Worm (Caenorhabditis elegans) whole organism, L3 larva: Measurements from ENCODE around the gene C06C3.3.

Experiments used
- R02D3.7 ChIP-seq: fragments of 150-350 bp; optimal IDR thresholded peaks from 2 replicates; lab custom pipeline; 2014; ENCODE audit warnings: missing biosample characterization, missing genetic modification characterization
- ZK546.5 ChIP-seq: sonication (generic microtip); optimal IDR thresholded peaks from 2 replicates; lab custom pipeline; 2017; ENCODE audit warnings: missing biosample characterization, missing genetic modification characterization
- aly-2 ChIP-seq: fragments of 150-350 bp; optimal IDR thresholded peaks from 2 replicates; lab custom pipeline; 2014; ENCODE audit warnings: missing biosample characterization, missing genetic modification characterization
- ceh-16 ChIP-seq: sonication (generic microtip); optimal IDR thresholded peaks from 2 replicates; lab custom pipeline; 2017; ENCODE audit warnings: missing biosample characterization, missing genetic modification characterization
- ceh-28 ChIP-seq: fragments of 150-350 bp; optimal IDR thresholded peaks from 2 replicates; lab custom pipeline; 2014; ENCODE audit warnings: missing biosample characterization, missing genetic modification reagents, missing genetic modification characterization
- ceh-82 ChIP-seq: fragments of 150-350 bp; optimal IDR thresholded peaks from 2 replicates; lab custom pipeline; 2014; ENCODE audit warnings: missing biosample characterization, missing genetic modification characterization
- daf-12 ChIP-seq: fragments of 150-350 bp; optimal IDR thresholded peaks from 2 replicates; lab custom pipeline; 2014; ENCODE audit warnings: missing biosample characterization, missing genetic modification reagents, missing genetic modification characterization
- egl-5 ChIP-seq: fragments of 150-350 bp; optimal IDR thresholded peaks from 2 replicates; lab custom pipeline; 2017; ENCODE audit warnings: missing biosample characterization, missing genetic modification reagents, missing genetic modification characterization, inconsistent platforms
- elt-2 ChIP-seq: sonication (generic microtip); optimal IDR thresholded peaks from 2 replicates; lab custom pipeline; 2016; ENCODE audit warnings: missing genetic modification reagents, mild to moderate bottlenecking, missing genetic modification characterization, missing compliant biosample characterization
- elt-3 ChIP-seq, 3 experiments: fragments of 150-350 bp in 1 of 3; sonication (generic microtip) in 2 of 3; optimal IDR thresholded peaks; 2 replicates in 2 of 3; 4 replicates in 1 of 3; lab custom pipeline; 2014 to 2017; ENCODE audit warnings: missing biosample characterization in 3 of 3, missing genetic modification characterization in 3 of 3
- eor-1 ChIP-seq, 2 experiments: fragments of 150-350 bp; optimal IDR thresholded peaks; 2 replicates each; lab custom pipeline; 2014 to 2018; ENCODE audit warnings: missing biosample characterization in 2 of 2, missing genetic modification characterization in 2 of 2
- fkh-10 ChIP-seq: sonication (generic microtip); optimal IDR thresholded peaks from 2 replicates; lab custom pipeline; 2017; ENCODE audit warnings: missing biosample characterization, missing genetic modification reagents, missing genetic modification characterization
- fkh-2 ChIP-seq: fragments of 150-350 bp; optimal IDR thresholded peaks from 2 replicates; lab custom pipeline; 2014; ENCODE audit warnings: missing biosample characterization, missing genetic modification reagents, missing genetic modification characterization
- fos-1 ChIP-seq: fragments of 150-350 bp; optimal IDR thresholded peaks from 2 replicates; lab custom pipeline; 2014; ENCODE audit warnings: missing biosample characterization, missing genetic modification characterization
- hmg-11 ChIP-seq: sonication (generic microtip); optimal IDR thresholded peaks from 2 replicates; lab custom pipeline; 2016; ENCODE audit warnings: missing genetic modification characterization, missing compliant biosample characterization
- jun-1 ChIP-seq: fragments of 150-350 bp; optimal IDR thresholded peaks from 2 replicates; lab custom pipeline; 2014; ENCODE audit warnings: missing biosample characterization, missing genetic modification reagents, missing genetic modification characterization
- lin-39 ChIP-seq: fragments of 150-350 bp; optimal IDR thresholded peaks from 2 replicates; lab custom pipeline; 2018; ENCODE audit warnings: missing biosample characterization, missing genetic modification reagents, missing genetic modification characterization
- lsy-12 ChIP-seq: sonication (generic microtip); optimal IDR thresholded peaks from 2 replicates; lab custom pipeline; 2016; ENCODE audit warnings: mild to moderate bottlenecking, missing genetic modification characterization, missing compliant biosample characterization
- mml-1 ChIP-seq: fragments of 150-350 bp; sonication (generic microtip); optimal IDR thresholded peaks from 3 replicates; lab custom pipeline; 2014; ENCODE audit warnings: missing biosample characterization, missing genetic modification characterization
- nfya-1 ChIP-seq: sonication (generic microtip); optimal IDR thresholded peaks from 2 replicates; lab custom pipeline; 2017; ENCODE audit warnings: missing genetic modification characterization, mild to moderate bottlenecking, missing compliant biosample characterization, antibody characterized with exemption, moderate library complexity; ENCODE audit not compliant: insufficient read depth
- nhr-12 ChIP-seq: fragments of 150-350 bp; optimal IDR thresholded peaks from 2 replicates; lab custom pipeline; 2014; ENCODE audit warnings: missing biosample characterization, missing genetic modification characterization
- nhr-23 ChIP-seq: fragments of 150-350 bp; optimal IDR thresholded peaks from 2 replicates; lab custom pipeline; 2014; ENCODE audit warnings: missing biosample characterization, missing genetic modification reagents, missing genetic modification characterization
- nhr-237 ChIP-seq: fragments of 150-350 bp; optimal IDR thresholded peaks from 2 replicates; lab custom pipeline; 2014; ENCODE audit warnings: missing biosample characterization, missing genetic modification characterization
- nhr-25 ChIP-seq: sonication (generic microtip); optimal IDR thresholded peaks from 2 replicates; lab custom pipeline; 2017; ENCODE audit warnings: missing biosample characterization, missing genetic modification characterization
- nhr-28 ChIP-seq: fragments of 150-350 bp; optimal IDR thresholded peaks from 2 replicates; lab custom pipeline; 2014; ENCODE audit warnings: missing biosample characterization, missing genetic modification characterization
- nhr-67 ChIP-seq: fragments of 150-350 bp; optimal IDR thresholded peaks from 2 replicates; lab custom pipeline; 2014; ENCODE audit warnings: missing biosample characterization, missing genetic modification characterization
- nhr-77 ChIP-seq: fragments of 150-350 bp; optimal IDR thresholded peaks from 2 replicates; lab custom pipeline; 2014; ENCODE audit warnings: missing biosample characterization, missing genetic modification characterization
- pha-4 ChIP-seq: fragments of 150-350 bp; optimal IDR thresholded peaks from 2 replicates; lab custom pipeline; 2014; ENCODE audit warnings: missing biosample characterization, missing genetic modification reagents, missing genetic modification characterization
- pqm-1 ChIP-seq: fragments of 150-350 bp; optimal IDR thresholded peaks from 2 replicates; lab custom pipeline; 2017; ENCODE audit warnings: missing biosample characterization, missing genetic modification characterization, inconsistent platforms
- sea-2 ChIP-seq: fragments of 150-350 bp; sonication (generic microtip); optimal IDR thresholded peaks from 4 replicates; lab custom pipeline; 2014; ENCODE audit warnings: missing biosample characterization, missing genetic modification reagents, missing genetic modification characterization
- skn-1 ChIP-seq: fragments of 150-350 bp; optimal IDR thresholded peaks from 2 replicates; lab custom pipeline; 2014; ENCODE audit warnings: missing biosample characterization, missing genetic modification characterization
- snpc-4 ChIP-seq: fragments of 150-350 bp; optimal IDR thresholded peaks from 2 replicates; lab custom pipeline; 2014; ENCODE audit warnings: missing biosample characterization, missing genetic modification characterization
- tbx-2 ChIP-seq: sonication (generic microtip); optimal IDR thresholded peaks from 2 replicates; lab custom pipeline; 2016; ENCODE audit warnings: mild to moderate bottlenecking, missing genetic modification characterization, missing compliant biosample characterization
- unc-39 ChIP-seq: sonication (generic microtip); optimal IDR thresholded peaks from 4 replicates; lab custom pipeline; 2017; ENCODE audit warnings: missing biosample characterization, missing genetic modification characterization
- unc-62 ChIP-seq: fragments of 150-350 bp; sonication (generic microtip); optimal IDR thresholded peaks from 4 replicates; lab custom pipeline; 2014; ENCODE audit warnings: missing biosample characterization, missing genetic modification reagents, missing genetic modification characterization
- ztf-11 ChIP-seq: fragments of 150-350 bp; optimal IDR thresholded peaks from 2 replicates; lab custom pipeline; 2014; ENCODE audit warnings: missing biosample characterization, missing genetic modification characterization

C06C3.3 gene

DNA sequence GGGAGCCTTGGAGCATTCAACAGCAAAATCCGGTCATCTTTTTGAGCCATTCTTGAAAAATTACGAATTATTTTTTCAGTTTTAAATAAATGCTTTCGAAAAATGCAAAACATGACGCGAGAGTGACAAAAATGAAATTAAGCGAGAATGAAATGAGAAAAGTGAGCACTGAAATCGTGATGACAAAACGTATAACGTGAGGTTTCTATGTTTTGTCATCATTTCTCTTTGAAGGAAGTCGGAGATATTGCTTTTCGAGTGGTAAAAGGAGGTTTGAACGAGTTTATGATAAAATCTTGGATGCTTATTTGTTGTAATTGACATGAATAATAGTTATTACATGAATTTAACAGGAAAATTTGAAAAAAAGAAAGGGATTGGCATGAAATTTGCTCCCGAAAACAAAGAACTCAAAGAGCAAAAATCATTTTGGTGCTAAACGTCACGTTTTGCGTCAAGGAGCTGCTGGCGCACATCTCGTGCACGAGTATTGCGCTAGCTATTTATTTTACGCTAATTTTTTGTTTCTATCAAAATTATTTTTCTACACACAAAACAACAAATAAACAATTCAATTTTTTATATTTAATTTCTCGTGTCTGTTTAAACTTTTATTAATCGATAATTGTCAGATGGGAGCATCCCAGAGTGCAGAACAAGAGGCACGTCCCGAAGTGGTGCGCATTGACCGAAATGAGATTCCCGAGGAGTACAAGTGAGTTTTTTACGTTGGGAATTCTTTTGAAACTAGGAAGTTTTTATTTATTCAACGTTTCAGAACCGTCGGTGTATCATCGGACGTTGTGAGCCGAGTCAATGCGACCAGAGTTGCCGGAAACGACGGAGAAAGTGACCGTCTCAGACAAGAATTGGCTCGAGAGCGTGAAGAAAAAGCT is 44.3 kb upstream of the C06C3.3 start, which contains the start of the genes gss-1 and chch-3 (continued):
- TF ChIP-seq nfya-1 (tag; lab: Kevin White, UChicago) (no peak), fkh-2 (tag; lab: Kevin White, UChicago) (no peak), sea-2 (no peak), nhr-23 (tag; lab: Kevin White, UChicago) (peak; percentile 32)

DNA sequence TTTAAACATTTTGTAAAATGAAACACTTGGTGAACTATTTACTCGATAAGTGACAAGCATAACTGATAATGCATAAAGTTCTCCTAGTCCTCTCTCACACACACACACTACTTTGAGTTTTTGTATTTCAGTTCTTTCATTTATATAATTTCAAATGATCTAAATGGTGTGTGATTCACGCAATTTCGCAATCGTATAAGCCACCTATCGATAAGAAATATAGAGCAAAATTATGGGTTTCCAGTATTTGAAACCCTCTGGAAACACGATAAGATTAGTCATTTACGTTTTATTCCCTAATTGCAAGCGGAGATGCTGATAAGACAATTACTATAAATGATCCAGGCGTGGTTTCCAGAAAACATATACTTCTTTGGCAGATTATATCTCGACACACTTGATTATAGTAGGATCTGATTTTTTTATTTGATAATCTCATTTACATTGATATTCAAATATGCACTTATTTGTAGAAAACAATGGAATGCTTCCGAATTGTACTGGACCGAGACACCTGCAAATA is 39.9 kb upstream of the C06C3.3 start, which contains the start of gene arrd-3:
TSS of gene arrd-3 (plus strand) at position 473 of the 523 bp plus-strand sequence.
- TF ChIP-seq pqm-1 (tag; lab: Kevin White, UChicago) (peak; percentile 87), R02D3.7 (tag; lab: Kevin White, UChicago) (no peak), nhr-23 (tag; lab: Kevin White, UChicago) (no peak), nhr-28 (tag; lab: Kevin White, UChicago) (no peak), elt-3 (tag; optimal IDR thresholded peaks at IDR 0.05; lab: Kevin White, UChicago) (no peak), ZK546.5 (tag; lab: Kevin White, UChicago) (no peak), elt-2 (tag; lab: Kevin White, UChicago) (peak; percentile 73), fos-1 (tag; lab: Kevin White, UChicago) (no peak), unc-62 (GFP tag; lab: Kevin White, UChicago) (no peak), hmg-11 (tag; lab: Kevin White, UChicago) (no peak), nhr-237 (tag; lab: Kevin White, UChicago) (no peak), egl-5 (no peak), mml-1 (tag; lab: Kevin White, UChicago) (no peak), ceh-16 (tag; lab: Kevin White, UChicago) (no peak), lsy-12 (tag; lab: Kevin White, UChicago) (no peak), ceh-28 (tag; lab: Kevin White, UChicago) (no peak)

DNA sequence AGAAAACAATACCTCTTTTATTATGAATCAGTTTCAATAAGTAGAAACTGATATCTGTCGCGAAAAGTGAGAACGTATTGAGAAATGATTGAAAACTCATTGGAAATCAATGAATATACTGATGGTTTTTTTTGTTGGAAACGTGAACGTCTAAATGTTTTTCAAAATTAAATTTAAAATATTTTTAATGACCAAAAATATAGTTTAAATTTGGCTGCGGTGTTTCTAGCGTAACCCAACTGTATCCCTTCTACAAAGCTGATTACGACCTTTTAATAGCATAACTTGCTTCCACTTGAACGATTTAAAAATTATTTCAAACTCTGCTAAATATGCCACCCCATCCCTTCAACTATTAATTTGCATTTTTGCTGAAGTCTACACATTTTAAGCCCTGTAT is 39.2 kb upstream of the C06C3.3 start, which contains the start of gene M176.9:
TSS of gene M176.9 (minus strand) at position 101 of the 400 bp plus-strand sequence.
- TF ChIP-seq nhr-23 (tag; lab: Kevin White, UChicago) (no peak), eor-1 (tag; optimal IDR thresholded peaks at IDR 0.05; lab: Kevin White, UChicago) (no peak), R02D3.7 (tag; lab: Kevin White, UChicago) (no peak), aly-2 (tag; lab: Kevin White, UChicago) (no peak), egl-5 (no peak), nfya-1 (tag; lab: Kevin White, UChicago) (no peak), fkh-2 (tag; lab: Kevin White, UChicago) (no peak), fkh-10 (no peak), nhr-237 (tag; lab: Kevin White, UChicago) (no peak), ztf-11 (tag; lab: Kevin White, UChicago) (no peak), pha-4 (tag; lab: Kevin White, UChicago) (no peak)

DNA sequence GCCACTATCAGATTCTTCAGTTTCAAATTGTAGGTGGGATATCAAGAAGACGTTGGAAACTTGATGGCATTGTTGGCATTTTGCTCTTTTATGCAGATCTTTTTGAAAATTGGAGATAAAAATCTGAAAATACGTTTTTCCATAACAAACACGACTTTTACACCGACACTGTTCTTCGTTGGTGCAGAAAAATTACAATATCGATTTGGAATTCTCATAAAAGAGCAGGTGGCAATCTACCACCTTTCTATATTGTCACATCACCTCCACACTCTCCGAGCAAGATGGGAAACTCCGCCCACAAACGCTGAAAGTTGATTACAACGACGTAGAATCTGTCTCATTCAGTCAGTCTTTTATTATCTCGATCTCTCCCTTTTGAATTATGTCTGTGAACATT is 35.2 kb upstream of the C06C3.3 start, which contains the start of gene arrd-2:
TSS of gene arrd-2 (plus strand) at position 301 of the 400 bp plus-strand sequence.
- TF ChIP-seq ceh-82 (tag; lab: Kevin White, UChicago) (no peak), fkh-2 (tag; lab: Kevin White, UChicago) (no peak), elt-3 (tag; optimal IDR thresholded peaks at IDR 0.05; lab: Kevin White, UChicago) (no peak), lin-39 (no peak), daf-12 (tag; lab: Kevin White, UChicago) (no peak), unc-39 (tag; lab: Kevin White, UChicago) (no peak), nhr-12 (tag; lab: Kevin White, UChicago) (no peak), snpc-4 (no peak), skn-1 (tag; lab: Kevin White, UChicago) (no peak)

DNA sequence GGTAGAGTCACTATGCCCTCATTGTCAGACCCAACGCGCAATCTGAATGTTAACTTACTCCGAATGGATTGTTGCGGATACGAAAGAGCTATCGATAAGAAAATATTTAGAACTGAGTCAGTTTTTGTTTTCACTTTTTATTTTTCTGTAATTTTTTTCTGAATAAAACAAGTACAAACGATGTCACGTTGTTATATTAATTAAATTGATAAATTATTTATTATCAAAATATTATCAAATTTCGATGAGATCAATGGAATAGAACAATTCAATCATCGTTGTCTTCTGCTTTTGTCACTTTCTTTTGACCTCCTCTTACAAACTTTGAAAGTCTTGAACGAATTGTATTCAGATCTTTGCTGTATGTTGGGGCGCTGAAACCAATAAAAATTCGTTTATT is 34.7 kb upstream of the C06C3.3 start, which contains the start of gene mpz-6:
TSS of gene mpz-6 (minus strand) at position 101 of the 400 bp plus-strand sequence.
- TF ChIP-seq nhr-23 (tag; lab: Kevin White, UChicago) (no peak), jun-1 (tag; lab: Kevin White, UChicago) (no peak), snpc-4 (no peak), daf-12 (tag; lab: Kevin White, UChicago) (no peak), lin-39 (no peak), nhr-77 (tag; lab: Kevin White, UChicago) (no peak), elt-3 (tag; optimal IDR thresholded peaks at IDR 0.05; lab: Kevin White, UChicago) (no peak), R02D3.7 (tag; lab: Kevin White, UChicago) (no peak), tbx-2 (no peak), nhr-67 (tag; lab: Kevin White, UChicago) (no peak), fkh-2 (tag; lab: Kevin White, UChicago) (no peak), nhr-25 (tag; lab: Kevin White, UChicago) (no peak)
